Fruit fly (Drosophila melanogaster) whole organism, embryonic: ENCODE measurements around the gene blot.

Experiments
- Antp ChIP-seq: fragments of 200-800 bp; sonication (Bioruptor generic); optimal IDR thresholded peaks from 3 replicates; lab custom pipeline; 2016; ENCODE audit warnings: missing biosample characterization, missing genetic modification characterization
- Blimp-1 ChIP-seq: fragments of 200-800 bp; sonication (Bioruptor generic); optimal IDR thresholded peaks from 3 replicates; lab custom pipeline; 2018; ENCODE audit warnings: missing biosample characterization, missing genetic modification characterization, mild to moderate bottlenecking, moderate library complexity, missing genetic modification reagents
- BtbVII ChIP-seq: fragments of 200-800 bp; sonication (Bioruptor generic); optimal IDR thresholded peaks from 3 replicates; lab custom pipeline; 2017; ENCODE audit warnings: missing biosample characterization, mild to moderate bottlenecking, missing genetic modification characterization
- CG10543 ChIP-seq: fragments of 200-800 bp; sonication (Bioruptor generic); optimal IDR thresholded peaks from 3 replicates; lab custom pipeline; 2017; ENCODE audit warnings: missing biosample characterization, mild to moderate bottlenecking, missing genetic modification characterization, moderate library complexity
- CG11247 ChIP-seq: fragments of 200-800 bp; sonication (Bioruptor generic); IDR thresholded peaks from 2 replicates; pipeline ENCODE4 v1.3.6; 2022; ENCODE audit warnings: missing biosample characterization, missing genetic modification characterization
- CG13894 ChIP-seq: fragments of 200-800 bp; sonication (Bioruptor generic); optimal IDR thresholded peaks from 3 replicates; lab custom pipeline; 2018; ENCODE audit warnings: missing biosample characterization, mild to moderate bottlenecking, missing genetic modification characterization, moderate library complexity
- CG1647 ChIP-seq: fragments of 200-800 bp; sonication (Bioruptor generic); optimal IDR thresholded peaks from 3 replicates; lab custom pipeline; 2016; ENCODE audit warnings: missing biosample characterization, missing genetic modification characterization
- CG16779 ChIP-seq: fragments of 200-800 bp; sonication (Bioruptor generic); IDR thresholded peaks from 2 replicates; pipeline ENCODE4 v1.3.6; 2022; ENCODE audit warnings: missing biosample characterization, missing genetic modification characterization
- CG32532 ChIP-seq: fragments of 200-800 bp; sonication (Bioruptor generic); IDR thresholded peaks from 2 replicates; pipeline ENCODE4 v1.3.6; 2022; ENCODE audit warnings: missing biosample characterization, missing genetic modification characterization
- CG3281 ChIP-seq: fragments of 200-800 bp; sonication (Bioruptor generic); optimal IDR thresholded peaks from 3 replicates; lab custom pipeline; 2017; ENCODE audit warnings: missing biosample characterization, mild to moderate bottlenecking, missing genetic modification characterization
- CG3838 ChIP-seq: fragments of 200-800 bp; sonication (Bioruptor generic); optimal IDR thresholded peaks from 3 replicates; lab custom pipeline; 2016; ENCODE audit warnings: missing biosample characterization, missing genetic modification characterization
- CG4854 ChIP-seq: fragments of 200-800 bp; sonication (Bioruptor generic); optimal IDR thresholded peaks from 2 replicates; lab custom pipeline; 2016; ENCODE audit warnings: missing biosample characterization, missing genetic modification characterization, inconsistent platforms
- CG5953 ChIP-seq: fragments of 200-800 bp; sonication (Bioruptor generic); IDR thresholded peaks from 2 replicates; pipeline ENCODE4 v1.3.6; 2022; ENCODE audit warnings: missing biosample characterization, missing genetic modification characterization
- CG6683 ChIP-seq: fragments of 200-800 bp; sonication (Bioruptor generic); optimal IDR thresholded peaks from 2 replicates; lab custom pipeline; 2017; ENCODE audit warnings: missing biosample characterization, mild to moderate bottlenecking, missing genetic modification characterization, missing genetic modification reagents
- CG6854 ChIP-seq: fragments of 200-800 bp; sonication (Bioruptor generic); optimal IDR thresholded peaks from 3 replicates; lab custom pipeline; 2017; ENCODE audit warnings: missing biosample characterization, mild to moderate bottlenecking, missing genetic modification characterization
- CG7357 ChIP-seq: fragments of 200-800 bp; sonication (Bioruptor generic); IDR thresholded peaks from 3 replicates; pipeline ENCODE4 v1.3.6; 2022; ENCODE audit warnings: missing biosample characterization, missing genetic modification characterization
- CG8290 ChIP-seq, 3 experiments: fragments of 200-800 bp; sonication (Bioruptor generic); optimal IDR thresholded peaks; 2 replicates each; lab custom pipeline; 2016 to 2019; ENCODE audit warnings: missing biosample characterization in 3 of 3, missing genetic modification characterization in 3 of 3, mild to moderate bottlenecking in 2 of 3, moderate library complexity in 1 of 3
- Camta ChIP-seq: fragments of 200-800 bp; sonication (Bioruptor generic); optimal IDR thresholded peaks from 2 replicates; lab custom pipeline; 2016; ENCODE audit warnings: missing biosample characterization, missing genetic modification characterization
- Dip2 ChIP-seq: fragments of 200-800 bp; sonication (Bioruptor generic); IDR thresholded peaks from 2 replicates; pipeline ENCODE4 v1.3.6; 2022; ENCODE audit warnings: missing biosample characterization, missing genetic modification characterization
- E2f1 ChIP-seq: fragments of 200-800 bp; sonication (Bioruptor generic); IDR thresholded peaks from 2 replicates; pipeline ENCODE4 v1.3.6; 2022; ENCODE audit warnings: missing biosample characterization, missing genetic modification characterization
- Eip74EF ChIP-seq, 2 experiments: fragments of 200-800 bp in 1 of 2; fragments of >200 bp in 1 of 2; sonication (Bioruptor generic) in 1 of 2; optimal IDR thresholded peaks; 2 replicates each; lab custom pipeline; 2017 to 2019; ENCODE audit warnings: missing biosample characterization in 2 of 2, missing genetic modification characterization in 2 of 2, mild to moderate bottlenecking in 1 of 2, moderate library complexity in 1 of 2
- HLH4C ChIP-seq: fragments of 200-800 bp; sonication (Bioruptor generic); IDR thresholded peaks from 3 replicates; pipeline ENCODE4 v1.3.6; 2022; ENCODE audit warnings: missing biosample characterization, missing genetic modification characterization; ENCODE audit not compliant: partially characterized antibody
- Hr78 ChIP-seq, 2 experiments: fragments of 200-800 bp in 1 of 2; fragments of >200 bp in 1 of 2; sonication (Bioruptor generic) in 1 of 2; optimal IDR thresholded peaks; 2 replicates each; lab custom pipeline; 2017 to 2019; ENCODE audit warnings: missing biosample characterization in 2 of 2, missing genetic modification characterization in 2 of 2, mild to moderate bottlenecking in 1 of 2, moderate library complexity in 1 of 2
- MESR4 ChIP-seq: fragments of 200-800 bp; sonication (Bioruptor generic); optimal IDR thresholded peaks from 2 replicates; lab custom pipeline; 2018; ENCODE audit warnings: missing biosample characterization, mild to moderate bottlenecking, missing genetic modification characterization, moderate library complexity
- Med ChIP-seq: fragments of 200-800 bp; sonication (Bioruptor generic); peaks from one replicate; lab custom pipeline; 2016; ENCODE audit warnings: missing biosample characterization, missing genetic modification characterization, mild to moderate bottlenecking, inconsistent platforms, moderate library complexity
- Opbp ChIP-seq: fragments of 200-800 bp; sonication (Bioruptor generic); IDR thresholded peaks from 3 replicates; pipeline ENCODE4 v1.3.6; 2022; ENCODE audit warnings: missing biosample characterization, missing genetic modification characterization; ENCODE audit not compliant: partially characterized antibody
- Pdp1 ChIP-seq, 2 experiments: fragments of 200-800 bp; sonication (Bioruptor generic); optimal IDR thresholded peaks; 3 replicates each; lab custom pipeline; 2016; ENCODE audit warnings: missing biosample characterization in 2 of 2, missing genetic modification characterization in 2 of 2, mild to moderate bottlenecking in 1 of 2, moderate library complexity in 1 of 2
- Rfx ChIP-seq: fragments of 200-800 bp; sonication (Bioruptor generic); IDR thresholded peaks from 2 replicates; pipeline ENCODE4 v1.3.6; 2022; ENCODE audit warnings: missing biosample characterization, missing genetic modification characterization
- Sry-β ChIP-seq: fragments of 200-800 bp; sonication (Bioruptor generic); optimal IDR thresholded peaks from 2 replicates; lab custom pipeline; 2018; ENCODE audit warnings: missing biosample characterization, mild to moderate bottlenecking, missing genetic modification characterization, moderate library complexity
- Ssrp ChIP-seq: fragments of 200-800 bp; sonication (Bioruptor generic); optimal IDR thresholded peaks from 2 replicates; lab custom pipeline; 2018; ENCODE audit warnings: missing biosample characterization, mild to moderate bottlenecking, missing genetic modification characterization, moderate library complexity
- abd-A ChIP-seq: fragments of 200-800 bp; sonication (Bioruptor generic); optimal IDR thresholded peaks from 3 replicates; lab custom pipeline; 2019; ENCODE audit warnings: missing biosample characterization, mild to moderate bottlenecking, missing genetic modification characterization, moderate library complexity
- chinmo ChIP-seq: fragments of 200-800 bp; sonication (Bioruptor generic); IDR thresholded peaks from 4 replicates; pipeline ENCODE4 v1.3.6; 2022; ENCODE audit warnings: missing biosample characterization, missing genetic modification characterization; ENCODE audit not compliant: partially characterized antibody
- chn ChIP-seq: fragments of 200-800 bp; sonication (Bioruptor generic); optimal IDR thresholded peaks from 2 replicates; lab custom pipeline; 2016; ENCODE audit warnings: missing biosample characterization, missing genetic modification characterization
- ci ChIP-seq: fragments of 200-800 bp; sonication (Bioruptor generic); IDR thresholded peaks from 3 replicates; pipeline ENCODE4 v1.3.6; 2022; ENCODE audit warnings: missing biosample characterization, missing genetic modification characterization
- crol ChIP-seq: fragments of 200-800 bp; sonication (Bioruptor generic); IDR thresholded peaks from 2 replicates; pipeline ENCODE4 v1.3.6; 2022; ENCODE audit warnings: missing biosample characterization, missing genetic modification characterization
- danr ChIP-seq: fragments of 200-800 bp; sonication (Bioruptor generic); IDR thresholded peaks from 2 replicates; pipeline ENCODE4 v1.3.6; 2022; ENCODE audit warnings: missing biosample characterization, missing genetic modification characterization
- ems ChIP-seq: fragments of 200-800 bp; sonication (Bioruptor generic); optimal IDR thresholded peaks from 3 replicates; lab custom pipeline; 2016; ENCODE audit warnings: missing biosample characterization, missing genetic modification characterization
- ftz-f1 ChIP-seq: fragments of 200-800 bp; sonication (Bioruptor generic); optimal IDR thresholded peaks from 2 replicates; lab custom pipeline; 2016; ENCODE audit warnings: missing biosample characterization, missing genetic modification characterization
- grn ChIP-seq: fragments of 200-800 bp; sonication (Bioruptor generic); optimal IDR thresholded peaks from 3 replicates; lab custom pipeline; 2017; ENCODE audit warnings: missing biosample characterization, missing genetic modification characterization
- inv ChIP-seq: fragments of 200-800 bp; sonication (Bioruptor generic); IDR thresholded peaks from 2 replicates; pipeline ENCODE4 v1.3.6; 2022; ENCODE audit warnings: missing biosample characterization, missing genetic modification characterization; ENCODE audit not compliant: partially characterized antibody
- kay ChIP-seq: fragments of 200-800 bp; sonication (Bioruptor generic); optimal IDR thresholded peaks from 2 replicates; lab custom pipeline; 2016; ENCODE audit warnings: missing biosample characterization, missing genetic modification characterization
- kni ChIP-seq: fragments of 200-800 bp; sonication (Bioruptor generic); optimal IDR thresholded peaks from 3 replicates; lab custom pipeline; 2017; ENCODE audit warnings: mild to moderate bottlenecking, missing biosample characterization, missing genetic modification reagents, missing genetic modification characterization
- pfk ChIP-seq: fragments of 200-800 bp; sonication (Bioruptor generic); optimal IDR thresholded peaks from 2 replicates; lab custom pipeline; 2018; ENCODE audit warnings: missing biosample characterization, mild to moderate bottlenecking, missing genetic modification characterization, moderate library complexity
- rib ChIP-seq: fragments of 200-800 bp; sonication (Bioruptor generic); IDR thresholded peaks from 2 replicates; pipeline ENCODE4 v1.3.6; 2022; ENCODE audit warnings: missing biosample characterization, missing genetic modification characterization
- sd ChIP-seq: fragments of 200-800 bp; sonication (Bioruptor generic); optimal IDR thresholded peaks from 3 replicates; lab custom pipeline; 2018; ENCODE audit warnings: missing biosample characterization, mild to moderate bottlenecking, missing genetic modification characterization, moderate library complexity
- sqz ChIP-seq: fragments of 200-800 bp; sonication (Bioruptor generic); optimal IDR thresholded peaks from 3 replicates; lab custom pipeline; 2018; ENCODE audit warnings: missing biosample characterization, mild to moderate bottlenecking, missing genetic modification characterization
- tin ChIP-seq: fragments of 200-800 bp; sonication (Bioruptor generic); optimal IDR thresholded peaks from 3 replicates; lab custom pipeline; 2016; ENCODE audit warnings: missing biosample characterization, missing genetic modification characterization
- vvl ChIP-seq: fragments of 200-800 bp; sonication (Bioruptor generic); IDR thresholded peaks from 2 replicates; pipeline ENCODE4 v1.3.6; 2022; ENCODE audit warnings: missing biosample characterization, missing genetic modification characterization
- zfh2 ChIP-seq: fragments of 200-800 bp; sonication (Bioruptor generic); optimal IDR thresholded peaks from 2 replicates; lab custom pipeline; 2016; ENCODE audit warnings: missing biosample characterization, missing genetic modification characterization

Gene blot

DNA sequence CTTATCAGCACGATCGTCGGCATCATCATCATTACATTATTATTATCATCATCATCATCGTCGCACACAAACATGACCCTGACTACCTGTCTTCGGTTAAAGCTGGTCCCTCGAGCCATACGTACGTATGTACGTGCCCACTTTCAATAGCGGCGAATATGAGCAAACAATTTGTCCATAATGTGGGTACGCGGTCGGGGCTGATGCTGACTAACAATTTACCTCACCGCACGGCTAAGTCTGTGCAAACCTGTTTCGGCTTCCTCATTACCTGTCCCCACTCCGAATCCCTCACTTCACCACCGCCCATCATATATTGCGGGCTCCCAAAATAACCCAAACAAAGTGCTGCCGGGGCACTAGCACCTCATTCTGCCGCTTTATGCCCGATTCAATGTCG lies 9.1 kb upstream of the blot start:
- no peak for TF ChIP-seq CG8290 (GFP tag; optimal IDR thresholded peaks at IDR 0.05; lab: Kevin White, UChicago)
- TF ChIP-seq CG8290 (tag; optimal IDR thresholded peaks at IDR 0.05; lab: Kevin White, UChicago) = peak in 1 of 2 experiments; percentile 70
- no peak for TF ChIP-seq chn (GFP tag; lab: Kevin White, UChicago)
- TF ChIP-seq Dip2 (GFP tag; lab: Robert Waterston, UW) = no peak
- no peak for TF ChIP-seq Ssrp
- peak; percentile 13; the same call in 1 of the 2 replicates for TF ChIP-seq vvl (GFP tag; lab: Robert Waterston, UW)
- TF ChIP-seq crol (GFP tag; lab: Robert Waterston, UW) = peak; percentile 81
- no peak for TF ChIP-seq CG1647 (GFP tag; lab: Kevin White, UChicago)
- TF ChIP-seq CG10543 (GFP tag; lab: Kevin White, UChicago) = peak; percentile 81
- TF ChIP-seq CG7357 (GFP tag; lab: Robert Waterston, UW) = no peak
- no peak for TF ChIP-seq Opbp (GFP tag; lab: Robert Waterston, UW)
- TF ChIP-seq ftz-f1 = peak; percentile 21
- TF ChIP-seq CG13894 = peak; percentile 73
- TF ChIP-seq rib (GFP tag; lab: Robert Waterston, UW) = peak; percentile 43; the same call in 1 of the 2 replicates
- no peak for TF ChIP-seq CG11247 (GFP tag; lab: Robert Waterston, UW)
- TF ChIP-seq tin = no peak
- peak; percentile 5; the same call in 1 of the 2 replicates for TF ChIP-seq Rfx (GFP tag; lab: Robert Waterston, UW)
- peak; percentile 39 for TF ChIP-seq abd-A
- TF ChIP-seq CG4854 (GFP tag; lab: Kevin White, UChicago) = no peak
- no peak for TF ChIP-seq sqz (GFP tag; lab: Kevin White, UChicago)
- TF ChIP-seq Sry-β (GFP tag; lab: Kevin White, UChicago) = no peak
- TF ChIP-seq E2f1 (GFP tag; lab: Robert Waterston, UW) = no peak
- TF ChIP-seq Eip74EF (GFP tag; optimal IDR thresholded peaks at IDR 0.05; lab: Kevin White, UChicago) = peak in 1 of 2 experiments; percentile 43
- peak in 1 of 2 experiments; percentile 4 for TF ChIP-seq Pdp1 (GFP tag; optimal IDR thresholded peaks at IDR 0.05; lab: Kevin White, UChicago)
- 0 out of 3 replicates have a peak, but pooled peaks have one; percentile 29 for TF ChIP-seq HLH4C (GFP tag; lab: Robert Waterston, UW)
- no peak for TF ChIP-seq zfh2 (GFP tag; lab: Kevin White, UChicago)
- TF ChIP-seq sd (tag; lab: Kevin White, UChicago) = peak; percentile 61
- no peak for TF ChIP-seq CG3281 (GFP tag; lab: Kevin White, UChicago)
- peak; percentile 48 for TF ChIP-seq Med
- TF ChIP-seq inv (GFP tag; lab: Robert Waterston, UW) = no peak
- no peak for TF ChIP-seq Camta
- TF ChIP-seq ems (GFP tag; lab: Kevin White, UChicago) = no peak
- no peak for TF ChIP-seq CG3838 (GFP tag; lab: Kevin White, UChicago)
- TF ChIP-seq ci (GFP tag; lab: Robert Waterston, UW) = no peak
- TF ChIP-seq CG6683 (GFP tag; lab: Kevin White, UChicago) = no peak
- TF ChIP-seq Antp (GFP tag; lab: Kevin White, UChicago) = no peak
- TF ChIP-seq danr (GFP tag; lab: Robert Waterston, UW) = no peak
- TF ChIP-seq CG6854 (GFP tag; lab: Kevin White, UChicago) = no peak
- TF ChIP-seq MESR4 (GFP tag; lab: Kevin White, UChicago) = no peak
- 0 out of 2 replicates have a peak, but pooled peaks have one; percentile 9 for TF ChIP-seq CG16779
- peak; percentile 67 for TF ChIP-seq grn
- TF ChIP-seq BtbVII (GFP tag; lab: Kevin White, UChicago) = peak; percentile 8
- 0 out of 2 replicates have a peak, but pooled peaks have one; percentile 22 for TF ChIP-seq CG5953 (GFP tag; lab: Robert Waterston, UW)
- TF ChIP-seq chinmo (GFP tag; lab: Robert Waterston, UW) = peak; percentile 87; the same call in 3 of the 4 replicates
- TF ChIP-seq CG32532 (GFP tag; lab: Robert Waterston, UW) = 0 out of 2 replicates have a peak, but pooled peaks have one; percentile 10
- TF ChIP-seq kay (GFP tag; lab: Kevin White, UChicago) = peak; percentile 46
- TF ChIP-seq Hr78 (GFP tag; optimal IDR thresholded peaks at IDR 0.05; lab: Kevin White, UChicago) = peak in 1 of 2 experiments; percentile 75
- peak; percentile 15 for TF ChIP-seq kni
- no peak for TF ChIP-seq pfk (GFP tag; lab: Kevin White, UChicago)
- peak; percentile 18 for TF ChIP-seq Blimp-1 (GFP tag; lab: Kevin White, UChicago)
